Worm (Caenorhabditis elegans) whole organism, L4 larva: ENCODE measurements around the gene M01E10.3.

Source experiments
- D1046.2 ChIP-seq: fragments of 200-800 bp; sonication (Bioruptor generic); IDR thresholded peaks from 2 replicates; pipeline ENCODE4 v1.3.6; 2022; ENCODE audit warnings: missing genetic modification characterization, missing compliant biosample characterization
- F44E2.7 ChIP-seq: fragments of 200-800 bp; sonication (Bioruptor generic); IDR thresholded peaks from 2 replicates; pipeline ENCODE4 v2.1.2; 2022; ENCODE audit warnings: missing genetic modification characterization, missing compliant biosample characterization
- Y105C5A.15 ChIP-seq: fragments of 200-800 bp; sonication (Bioruptor generic); IDR thresholded peaks from 2 replicates; pipeline ENCODE4 v1.3.6; 2022; ENCODE audit warnings: missing genetic modification characterization, missing compliant biosample characterization
- aha-1 ChIP-seq: fragments of 150-350 bp; peaks from one replicate; lab custom pipeline; 2014; ENCODE audit warnings: missing biosample characterization, missing genetic modification characterization
- ceh-28 ChIP-seq: fragments of 150-350 bp; optimal IDR thresholded peaks from 2 replicates; lab custom pipeline; 2014; ENCODE audit warnings: missing biosample characterization, missing genetic modification reagents, missing genetic modification characterization
- ceh-44 ChIP-seq: fragments of 200-800 bp; sonication (Bioruptor generic); IDR thresholded peaks from 2 replicates; pipeline ENCODE4 v1.3.6; 2022; ENCODE audit warnings: missing genetic modification reagents, missing genetic modification characterization, missing compliant biosample characterization
- ceh-62 ChIP-seq: sonication (generic microtip); optimal IDR thresholded peaks from 2 replicates; lab custom pipeline; 2017; ENCODE audit warnings: missing biosample characterization, missing genetic modification characterization
- ces-1 ChIP-seq: fragments of 150-350 bp; sonication (generic microtip); optimal IDR thresholded peaks from 4 replicates; lab custom pipeline; 2014; ENCODE audit warnings: missing biosample characterization, missing genetic modification reagents, missing genetic modification characterization
- cey-2 ChIP-seq: sonication (generic microtip); optimal IDR thresholded peaks from 3 replicates; lab custom pipeline; 2017; ENCODE audit warnings: missing genetic modification characterization, mild to moderate bottlenecking, missing compliant biosample characterization, antibody characterized with exemption, borderline replicate concordance; ENCODE audit not compliant: insufficient read depth
- daf-12 ChIP-seq: fragments of 150-350 bp; optimal IDR thresholded peaks from 2 replicates; lab custom pipeline; 2014; ENCODE audit warnings: missing biosample characterization, missing genetic modification reagents, missing genetic modification characterization
- daf-8 ChIP-seq: fragments of 200-800 bp; sonication (Bioruptor generic); IDR thresholded peaks from 2 replicates; pipeline ENCODE4 v1.3.6; 2022; ENCODE audit warnings: missing genetic modification characterization, missing compliant biosample characterization
- dmd-9 ChIP-seq: fragments of 200-800 bp; sonication (Bioruptor generic); IDR thresholded peaks from 2 replicates; pipeline ENCODE4 v1.3.6; 2022; ENCODE audit warnings: missing genetic modification reagents, missing genetic modification characterization, missing compliant biosample characterization
- fos-1 ChIP-seq: fragments of 150-350 bp; optimal IDR thresholded peaks from 2 replicates; lab custom pipeline; 2014; ENCODE audit warnings: missing biosample characterization, missing genetic modification characterization
- hif-1 ChIP-seq, 2 experiments: sonication (generic microtip); optimal IDR thresholded peaks; 2 replicates each; lab custom pipeline; 2016 to 2017; ENCODE audit warnings: missing compliant biosample characterization in 2 of 2, missing genetic modification characterization in 2 of 2, missing genetic modification reagents in 2 of 2, missing genotype in 2 of 2, mild to moderate bottlenecking in 1 of 2
- madf-5 ChIP-seq, 2 experiments: fragments of 200-800 bp; sonication (Bioruptor generic); IDR thresholded peaks; 2 replicates each; pipeline ENCODE4 v1.3.6; 2022; ENCODE audit warnings: missing compliant biosample characterization in 2 of 2, missing genetic modification characterization in 2 of 2
- mep-1 ChIP-seq: fragments of 150-350 bp; sonication (generic microtip); optimal IDR thresholded peaks from 3 replicates; lab custom pipeline; 2014; ENCODE audit warnings: missing biosample characterization, missing genetic modification characterization
- mes-2 ChIP-seq: sonication (generic microtip); optimal IDR thresholded peaks from 2 replicates; lab custom pipeline; 2016; ENCODE audit warnings: missing genotype, mild to moderate bottlenecking, missing genetic modification characterization, missing compliant biosample characterization; ENCODE audit not compliant: poor library complexity, severe bottlenecking
- nhr-25 ChIP-seq: sonication (generic microtip); optimal IDR thresholded peaks from 2 replicates; lab custom pipeline; 2017; ENCODE audit warnings: missing genetic modification characterization, mild to moderate bottlenecking, missing compliant biosample characterization, antibody characterized with exemption, moderate library complexity, borderline replicate concordance; ENCODE audit not compliant: insufficient read depth
- nhr-48 ChIP-seq: sonication (generic microtip); optimal IDR thresholded peaks from 2 replicates; lab custom pipeline; 2016; ENCODE audit warnings: mild to moderate bottlenecking, missing genetic modification characterization, missing compliant biosample characterization
- pha-4 ChIP-seq, 2 experiments: fragments of 150-350 bp in 1 of 2; fragments of 200-800 bp in 1 of 2; sonication (Bioruptor generic) in 1 of 2; IDR thresholded peaks in 1 of 2; optimal IDR thresholded peaks in 1 of 2; 2 replicates each; pipeline versions ENCODE4 v1.3.6 to Lab custom; 2014 to 2022; ENCODE audit warnings: missing genetic modification characterization in 2 of 2, missing genetic modification reagents in 2 of 2, missing biosample characterization in 1 of 2, missing compliant biosample characterization in 1 of 2
- pqm-1 ChIP-seq: sonication (generic microtip); optimal IDR thresholded peaks from 2 replicates; lab custom pipeline; 2017; ENCODE audit warnings: missing biosample characterization, missing genetic modification characterization
- skn-1 ChIP-seq: fragments of 150-350 bp; optimal IDR thresholded peaks from 2 replicates; lab custom pipeline; 2014; ENCODE audit warnings: missing biosample characterization, missing genetic modification characterization
- snpc-1.2 ChIP-seq: fragments of 200-800 bp; sonication (Bioruptor generic); IDR thresholded peaks from 2 replicates; pipeline ENCODE4 v1.3.6; 2022; ENCODE audit warnings: missing genetic modification reagents, missing genetic modification characterization, missing compliant biosample characterization
- tra-1 ChIP-seq: fragments of 200-800 bp; sonication (Bioruptor generic); IDR thresholded peaks from 2 replicates; pipeline ENCODE4 v1.3.6; 2022; ENCODE audit warnings: missing genetic modification reagents, missing genetic modification characterization, missing compliant biosample characterization
- unc-62 ChIP-seq, 3 experiments: fragments of 150-350 bp in 1 of 3; sonication (generic microtip); optimal IDR thresholded peaks in 2 of 3; peaks in 1 of 3; 1 replicate in 1 of 3; 2 replicates in 2 of 3; lab custom pipeline; 2014 to 2017; ENCODE audit warnings: missing biosample characterization in 3 of 3, missing genetic modification characterization in 3 of 3, missing genetic modification reagents in 3 of 3, missing genotype in 1 of 3
- vab-7 ChIP-seq: fragments of 200-800 bp; sonication (Bioruptor generic); IDR thresholded peaks from 2 replicates; pipeline ENCODE4 v1.3.6; 2022; ENCODE audit warnings: missing genetic modification reagents, missing genetic modification characterization, missing compliant biosample characterization
- zag-1 ChIP-seq: fragments of 150-350 bp; optimal IDR thresholded peaks from 2 replicates; lab custom pipeline; 2014; ENCODE audit warnings: missing biosample characterization, missing genetic modification characterization
- zfp-2 ChIP-seq: sonication (generic microtip); optimal IDR thresholded peaks from 2 replicates; lab custom pipeline; 2016; ENCODE audit warnings: mild to moderate bottlenecking, missing genetic modification characterization, missing compliant biosample characterization
- zip-11 ChIP-seq: fragments of 200-800 bp; sonication (Bioruptor generic); IDR thresholded peaks from 2 replicates; pipeline ENCODE4 v1.3.6; 2022; ENCODE audit warnings: missing genetic modification characterization, missing compliant biosample characterization

The M01E10.3 gene

DNA sequence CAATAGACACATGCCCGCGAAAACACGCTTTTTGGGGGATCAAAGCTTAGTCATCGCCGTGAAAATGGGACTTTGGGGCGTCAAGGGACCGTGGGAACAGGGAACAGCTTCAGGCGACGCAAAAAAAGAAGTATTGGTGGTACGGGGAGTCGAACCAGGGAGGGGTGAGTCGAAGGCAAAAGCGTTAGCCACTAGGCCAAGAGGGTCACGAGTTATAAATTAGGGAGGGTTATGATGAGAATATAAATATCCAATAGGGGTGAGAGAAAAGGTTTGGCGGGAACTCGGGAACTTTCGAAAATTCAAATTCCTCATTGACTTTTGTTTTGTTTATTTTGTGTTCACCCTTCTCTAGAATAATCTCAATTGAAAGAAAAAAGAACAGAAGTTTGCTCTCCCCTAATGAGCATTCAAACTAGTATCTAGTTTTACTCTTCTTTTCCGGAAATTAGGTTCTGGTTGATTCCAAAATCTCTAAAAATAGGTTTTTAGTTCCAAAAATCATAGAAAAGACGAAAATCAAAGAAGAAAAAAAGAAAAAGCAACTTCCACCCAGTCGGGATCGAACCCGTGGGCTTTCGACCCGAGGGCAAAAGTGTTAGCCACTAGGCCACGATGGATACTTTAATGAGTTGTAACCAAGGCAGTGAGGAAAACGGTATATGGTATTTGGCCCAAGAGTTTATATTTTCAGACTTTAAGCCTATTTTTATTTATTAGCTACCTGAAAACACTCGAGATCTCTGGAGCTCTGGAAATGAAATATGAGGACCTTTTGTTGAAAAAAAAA is 23.0 kb downstream of the M01E10.3 start (continued):
- no peak for TF ChIP-seq hif-1 (tag; optimal IDR thresholded peaks at IDR 0.05; lab: Kevin White, UChicago)
- TF ChIP-seq D1046.2 (GFP tag; lab: Robert Waterston, UW) = peak; percentile 72; the same call in 1 of the 2 replicates
- no peak for TF ChIP-seq zfp-2 (tag; lab: Kevin White, UChicago)
- no peak for TF ChIP-seq dmd-9 (GFP tag; lab: Robert Waterston, UW)
- peak; percentile 71; the same call in 1 of the 2 replicates for TF ChIP-seq pha-4 (GFP tag; IDR thresholded peaks at IDR 0.05; lab: Robert Waterston, UW)
- no peak for TF ChIP-seq pha-4 (tag; optimal IDR thresholded peaks at IDR 0.05; lab: Kevin White, UChicago)
- no peak for TF ChIP-seq ceh-28 (tag; lab: Kevin White, UChicago)

DNA sequence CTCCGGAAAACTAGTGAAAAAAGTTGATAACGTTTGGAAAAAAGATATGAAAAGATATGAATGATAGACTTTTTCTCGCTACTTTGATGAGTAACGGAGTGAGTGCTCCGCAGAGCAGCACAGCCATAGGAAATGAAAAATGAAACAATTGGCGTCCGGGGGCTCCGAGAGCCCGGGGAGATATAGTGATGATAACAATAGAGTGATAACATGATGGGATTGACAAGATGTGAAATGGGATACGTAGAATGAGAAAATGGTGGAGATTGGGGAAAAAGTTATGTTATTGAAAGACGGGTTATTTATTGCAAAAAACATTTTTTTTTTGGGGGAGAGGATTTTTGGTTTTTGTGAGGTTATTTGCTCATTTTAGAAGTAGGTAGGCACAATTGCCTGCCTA is 26.5 kb downstream of the M01E10.3 start:
- TF ChIP-seq zag-1 (tag; lab: Kevin White, UChicago) (no peak), unc-62 (GFP tag; optimal IDR thresholded peaks at IDR 0.05 in 1 of 2; lab: Kevin White, UChicago) (peak in 1 of 2 experiments; percentile 63), unc-62 (tag; optimal IDR thresholded peaks at IDR 0.05; lab: Kevin White, UChicago) (no peak), madf-5 (GFP tag; IDR thresholded peaks at IDR 0.05; lab: Robert Waterston, UW) (no peak), mep-1 (tag; lab: Kevin White, UChicago) (no peak)

DNA sequence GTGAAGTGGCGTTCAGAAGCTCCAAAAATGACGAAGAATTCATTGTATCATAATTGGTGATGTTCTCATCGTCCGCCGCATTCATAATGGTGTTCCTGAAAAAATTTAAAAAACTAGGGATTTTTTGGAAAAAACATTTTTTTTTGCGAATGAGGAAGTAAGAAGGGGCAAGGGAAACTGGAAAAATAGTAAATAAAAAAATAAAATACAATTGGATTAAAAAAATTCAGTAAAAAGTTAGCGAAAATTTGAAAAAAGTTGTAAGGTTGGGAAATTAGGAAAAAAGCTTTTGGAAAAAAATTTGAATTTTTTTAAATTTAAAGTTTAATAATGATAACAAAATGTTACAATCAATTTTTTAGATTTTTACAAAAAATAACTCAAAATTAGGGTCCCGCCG is 32.5 kb downstream of the M01E10.3 start, which contains the start of gene ckr-2:
Gene ckr-2, minus strand, starts transcription at position 101 of the 400 bp plus-strand sequence.
- TF ChIP-seq tra-1 (GFP tag; lab: Robert Waterston, UW) (no peak), F44E2.7 (no peak), dmd-9 (GFP tag; lab: Robert Waterston, UW) (no peak), ces-1 (no peak), nhr-25 (tag; lab: Kevin White, UChicago) (no peak), cey-2 (tag; lab: Kevin White, UChicago) (no peak), mes-2 (tag; lab: Kevin White, UChicago) (no peak), snpc-1.2 (GFP tag; lab: Robert Waterston, UW) (no peak), daf-8 (GFP tag; lab: Robert Waterston, UW) (no peak), nhr-48 (tag; lab: Kevin White, UChicago) (no peak), daf-12 (tag; lab: Kevin White, UChicago) (no peak), ceh-44 (GFP tag; lab: Robert Waterston, UW) (no peak), Y105C5A.15 (no peak), zip-11 (GFP tag; lab: Robert Waterston, UW) (no peak), zag-1 (tag; lab: Kevin White, UChicago) (no peak), ceh-62 (no peak), pqm-1 (tag; lab: Kevin White, UChicago) (no peak)

DNA sequence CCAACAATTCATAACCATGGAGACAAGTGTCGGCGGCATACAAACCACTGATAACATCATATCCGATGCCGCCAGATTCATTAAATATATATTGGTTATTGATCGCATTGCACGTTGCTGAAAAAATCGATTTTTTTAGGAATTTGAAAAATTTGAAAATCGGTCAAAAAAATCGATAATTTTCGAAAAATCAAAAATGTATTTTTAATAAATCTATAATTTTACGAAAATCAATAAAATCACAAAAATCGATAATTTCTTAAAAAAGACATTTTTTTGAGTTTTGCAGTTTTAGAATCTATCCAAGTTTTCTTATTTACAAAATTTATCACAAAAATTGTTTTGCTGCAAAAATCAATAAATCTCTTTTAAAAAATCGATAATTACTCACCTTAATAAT is 38.5 kb downstream of the M01E10.3 start:
- TF ChIP-seq fos-1 (tag; lab: Kevin White, UChicago) = no peak
- TF ChIP-seq ceh-28 (tag; lab: Kevin White, UChicago) = peak; percentile 87
- no peak for TF ChIP-seq vab-7 (GFP tag; lab: Robert Waterston, UW)
- peak; percentile 85 for TF ChIP-seq aha-1
- no peak for TF ChIP-seq skn-1 (tag; lab: Kevin White, UChicago)
- TF ChIP-seq, all 104 proteins: peak for 2

DNA sequence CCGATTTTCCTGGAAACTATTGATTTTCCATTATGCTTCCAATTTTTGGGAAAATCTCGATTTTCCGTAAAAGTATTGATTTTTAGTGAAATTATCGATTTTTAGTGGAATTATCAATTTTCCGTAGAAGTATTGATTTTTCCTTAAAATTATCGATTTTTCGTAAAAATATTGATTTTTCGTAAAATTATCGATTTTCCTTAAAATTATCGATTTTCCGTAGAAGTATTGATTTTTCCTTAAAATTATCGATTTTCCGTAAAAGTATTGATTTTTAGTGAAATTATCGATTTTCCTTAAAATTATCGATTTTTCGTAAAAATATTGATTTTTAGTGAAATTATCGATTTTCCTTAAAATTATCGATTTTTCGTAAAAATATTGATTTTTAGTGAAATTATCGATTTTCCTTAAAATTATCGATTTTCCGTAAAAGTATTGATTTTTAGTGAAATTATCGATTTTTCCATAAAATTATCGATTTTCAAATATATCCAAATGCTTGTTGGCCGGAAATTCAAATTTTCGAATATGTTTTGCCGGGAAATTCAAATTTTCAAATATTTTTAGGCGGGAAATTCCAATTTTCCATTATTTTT is 40.0 kb downstream of the M01E10.3 start:
- peak; percentile 96 for TF ChIP-seq ceh-28 (tag; lab: Kevin White, UChicago)
